Fruit fly (Drosophila melanogaster): ENCODE measurements around the gene CG14200.

Gene CG14200

dm6 chrX:19496808-19497259 lies 1.5 kb downstream of the CG14200 start (continued):
- TF ChIP-seq CG12071 (GFP tag; optimal IDR thresholded peaks at IDR 0.05) (no peak), CG12391 (tag; optimal IDR thresholded peaks at IDR 0.05) (no peak), CG14965 (GFP tag; optimal IDR thresholded peaks at IDR 0.05; ENCODE audit: borderline replicate concordance) (no peak), insv (GFP tag; optimal IDR thresholded peaks at IDR 0.05) (no peak), Vsx1 (GFP tag; optimal IDR thresholded peaks at IDR 0.05) (no peak), ewg (GFP tag; optimal IDR thresholded peaks at IDR 0.05) (peak; percentile 95), zfh2 (GFP tag; optimal IDR thresholded peaks at IDR 0.05) (peak; percentile 9), CG4730 (GFP tag; IDR thresholded peaks at IDR 0.05) (no peak), CG4424 (GFP tag; optimal IDR thresholded peaks at IDR 0.05) (no peak), fru (optimal IDR thresholded peaks at IDR 0.05) (no peak), zen2 (GFP tag; IDR thresholded peaks at IDR 0.05; ENCODE audit: partially characterized antibody) (peak; percentile 58; the same call in 1 of the 3 replicates), CG11695 (GFP tag; IDR thresholded peaks at IDR 0.05) (no peak), cg (GFP tag; optimal IDR thresholded peaks at IDR 0.05) (peak; percentile 94), caup (GFP tag; optimal IDR thresholded peaks at IDR 0.05; ENCODE audit: severe bottlenecking) (no peak), vnd (GFP tag; IDR thresholded peaks at IDR 0.05; ENCODE audit: partially characterized antibody) (0 out of 3 replicates have a peak, but pooled peaks have one; percentile 37), chn (GFP tag; optimal IDR thresholded peaks at IDR 0.05) (peak; percentile 19), Dbx (GFP tag; IDR thresholded peaks at IDR 0.05) (peak; percentile 35; the same call in 2 of the 3 replicates), CG32767 (GFP tag; IDR thresholded peaks at IDR 0.05) (peak; percentile 27; the same call in 1 of the 2 replicates), zen (tag; optimal IDR thresholded peaks at IDR 0.05) (no peak), Opbp (GFP tag; IDR thresholded peaks at IDR 0.05; ENCODE audit: partially characterized antibody) (peak; percentile 65; the same call in 1 of the 3 replicates), kni (GFP tag; optimal IDR thresholded peaks at IDR 0.05) (peak; percentile 15), CG10543 (GFP tag; optimal IDR thresholded peaks at IDR 0.05) (peak; percentile 44), Hr51 (GFP tag; optimal IDR thresholded peaks at IDR 0.05) (no peak), CG17912 (GFP tag; optimal IDR thresholded peaks at IDR 0.05) (peak; percentile 68), dimm (GFP tag; IDR thresholded peaks at IDR 0.05) (no peak), H15 (GFP tag; IDR thresholded peaks at IDR 0.05) (no peak), Meics (GFP tag; optimal IDR thresholded peaks at IDR 0.05) (peak; percentile 5), CG8944 (GFP tag; optimal IDR thresholded peaks at IDR 0.05) (no peak), zf30C (GFP tag; optimal IDR thresholded peaks at IDR 0.05) (peak; percentile 75), B-H1 (GFP tag; IDR thresholded peaks at IDR 0.05) (no peak), Pdp1 (GFP tag; optimal IDR thresholded peaks at IDR 0.05) (peak in 1 of 2 experiments; percentile 69), Dad (GFP tag; optimal IDR thresholded peaks at IDR 0.05) (peak; percentile 12), Bgb (GFP tag; IDR thresholded peaks at IDR 0.05; ENCODE audit: partially characterized antibody) (peak; percentile 78), ems (GFP tag; optimal IDR thresholded peaks at IDR 0.05) (no peak), CG34422 (GFP tag; IDR thresholded peaks at IDR 0.05) (peak; percentile 8; the same call in 1 of the 3 replicates), CG3838 (GFP tag; optimal IDR thresholded peaks at IDR 0.05) (no peak), CG34224 (GFP tag; IDR thresholded peaks at IDR 0.05; ENCODE audit: partially characterized antibody) (peak; percentile 76), oc (tag; optimal IDR thresholded peaks at IDR 0.05) (no peak), CG2712 (tag; optimal IDR thresholded peaks at IDR 0.05) (no peak), amos (GFP tag; IDR thresholded peaks at IDR 0.05; ENCODE audit: partially characterized antibody) (peak; percentile 78; the same call in 1 of the 2 replicates), Doc3 (GFP tag; IDR thresholded peaks at IDR 0.05; ENCODE audit: partially characterized antibody) (peak; percentile 62; the same call in 2 of the 3 replicates), cas (GFP tag; IDR thresholded peaks at IDR 0.05) (no peak), Myb (GFP tag; optimal IDR thresholded peaks at IDR 0.05) (no peak), crol (GFP tag; IDR thresholded peaks at IDR 0.05) (no peak; the same call in 1 of the 2 replicates), CG12744 (GFP tag; optimal IDR thresholded peaks at IDR 0.05) (no peak), hkb (optimal IDR thresholded peaks at IDR 0.05) (no peak), hkb (GFP tag; IDR thresholded peaks at IDR 0.05) (no peak), CG30431 (GFP tag; optimal IDR thresholded peaks at IDR 0.05) (no peak), mld (GFP tag; IDR thresholded peaks at IDR 0.05; ENCODE audit: partially characterized antibody) (peak; percentile 50; the same call in 2 of the 3 replicates)
